Fruit fly (Drosophila melanogaster): Measurements from ENCODE around the gene CG9689.

CG9689 gene

DNA sequence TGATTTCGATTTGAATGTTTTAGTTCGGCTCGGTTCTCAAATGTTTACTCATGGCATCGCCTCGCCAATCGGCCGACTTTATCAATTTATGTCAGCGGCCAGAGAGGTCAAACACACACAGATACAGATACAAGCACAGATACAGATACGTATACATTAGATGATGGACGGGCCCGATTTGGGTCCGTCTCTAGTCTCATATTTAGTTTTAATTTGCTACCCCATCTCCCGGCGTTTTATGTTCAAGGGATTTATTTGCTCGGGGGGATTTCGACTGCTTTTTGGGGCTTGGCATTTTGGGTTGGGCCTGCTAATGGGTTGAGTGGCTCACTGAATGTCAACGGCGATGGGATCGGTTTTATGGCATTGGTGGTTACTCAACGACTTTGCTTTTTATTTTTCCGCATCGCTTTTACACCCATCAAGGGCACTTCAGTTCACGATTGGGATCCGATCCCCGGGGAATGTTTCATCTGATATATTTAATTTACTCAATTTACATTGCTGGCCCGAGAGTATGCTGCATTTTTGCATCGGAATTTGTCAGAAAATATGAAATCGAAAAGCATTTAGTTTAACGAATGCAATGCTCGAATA is 50.6 kb downstream of the CG9689 start:
- TF ChIP-seq CG13894 (tag; optimal IDR thresholded peaks at IDR 0.05), result peak; percentile 8
- TF ChIP-seq sug (tag; optimal IDR thresholded peaks at IDR 0.05), result peak; percentile 51
- no peak for TF ChIP-seq CG4730 (GFP tag; IDR thresholded peaks at IDR 0.05)
- TF ChIP-seq br (optimal IDR thresholded peaks at IDR 0.05), result no peak
- peak; percentile 48 for TF ChIP-seq CG12769 (tag; optimal IDR thresholded peaks at IDR 0.05)
- no peak for TF ChIP-seq sob (GFP tag; IDR thresholded peaks at IDR 0.05)
- TF ChIP-seq NfI (GFP tag; optimal IDR thresholded peaks at IDR 0.05), result no peak
- TF ChIP-seq NFAT (GFP tag; IDR thresholded peaks at IDR 0.05), result no peak
- TF ChIP-seq grn (GFP tag; optimal IDR thresholded peaks at IDR 0.05), result peak; percentile 3
- no peak for TF ChIP-seq tin (GFP tag; optimal IDR thresholded peaks at IDR 0.05)
- no peak for TF ChIP-seq CG16815 (GFP tag; optimal IDR thresholded peaks at IDR 0.05)
- TF ChIP-seq ap (GFP tag; IDR thresholded peaks at IDR 0.05), result no peak
- TF ChIP-seq knrl (GFP tag; IDR thresholded peaks at IDR 0.05; ENCODE audit: partially characterized antibody), result no peak
- peak in 1 of 2 experiments; percentile 81 for TF ChIP-seq Pdp1 (GFP tag; optimal IDR thresholded peaks at IDR 0.05)
- TF ChIP-seq bbx (GFP tag; IDR thresholded peaks at IDR 0.05; ENCODE audit: partially characterized antibody), result no peak
- peak; percentile 51 for TF ChIP-seq CG10543 (GFP tag; optimal IDR thresholded peaks at IDR 0.05)
- no peak for TF ChIP-seq GATAe (GFP tag; conservative IDR thresholded peaks at IDR 0.05)
- no peak for TF ChIP-seq Kr (GFP tag; optimal IDR thresholded peaks at IDR 0.05)
- TF ChIP-seq CG34376 (GFP tag; optimal IDR thresholded peaks at IDR 0.05), result peak; percentile 68
- no peak for TF ChIP-seq her (GFP tag; optimal IDR thresholded peaks at IDR 0.05)
- TF ChIP-seq chinmo (GFP tag; IDR thresholded peaks at IDR 0.05; ENCODE audit: partially characterized antibody), result 0 out of 4 replicates have a peak, but pooled peaks have one; percentile 58
- no peak for TF ChIP-seq CG15514 (GFP tag; optimal IDR thresholded peaks at IDR 0.05)
- TF ChIP-seq chif (GFP tag; optimal IDR thresholded peaks at IDR 0.05), result no peak
- peak; percentile 17 for TF ChIP-seq Abd-B (GFP tag; optimal IDR thresholded peaks at IDR 0.05)
- no peak for TF ChIP-seq HHEX (GFP tag; optimal IDR thresholded peaks at IDR 0.05)
- TF ChIP-seq mirr (GFP tag; optimal IDR thresholded peaks at IDR 0.05), result peak; percentile 13
- TF ChIP-seq ro (GFP tag; IDR thresholded peaks at IDR 0.05), result no peak
- TF ChIP-seq bcd (GFP tag; optimal IDR thresholded peaks at IDR 0.05), result no peak
- TF ChIP-seq Vsx1 (GFP tag; optimal IDR thresholded peaks at IDR 0.05), result no peak
- peak; percentile 13 for TF ChIP-seq Med (GFP tag)
- TF ChIP-seq ab (GFP tag; optimal IDR thresholded peaks at IDR 0.05), result no peak
- TF ChIP-seq Stat92E (GFP tag; optimal IDR thresholded peaks at IDR 0.05), result no peak
- peak; percentile 37 for TF ChIP-seq sd (tag; optimal IDR thresholded peaks at IDR 0.05)
- TF ChIP-seq CG9215 (GFP tag; IDR thresholded peaks at IDR 0.05), result no peak
- no peak for TF ChIP-seq HLHmδ (GFP tag; optimal IDR thresholded peaks at IDR 0.05)
- TF ChIP-seq cg (GFP tag; optimal IDR thresholded peaks at IDR 0.05), result peak; percentile 43
- peak in 1 of 2 experiments; percentile 82 for TF ChIP-seq Hr78 (GFP tag; optimal IDR thresholded peaks at IDR 0.05)
- no peak for TF ChIP-seq E2f1 (GFP tag; IDR thresholded peaks at IDR 0.05)
- no peak for TF ChIP-seq CG14710 (tag; optimal IDR thresholded peaks at IDR 0.05)
- TF ChIP-seq YL-1 (GFP tag; optimal IDR thresholded peaks at IDR 0.05), result no peak
- no peak for TF ChIP-seq hb (GFP tag; IDR thresholded peaks at IDR 0.05; ENCODE audit: partially characterized antibody)
- peak; percentile 55 for TF ChIP-seq abd-A (tag; optimal IDR thresholded peaks at IDR 0.05)
- peak; percentile 19 for TF ChIP-seq ftz-f1 (GFP tag; optimal IDR thresholded peaks at IDR 0.05)
